Fruit fly (Drosophila melanogaster) Kc167 (cell line): ENCODE data around the gene RpL24-like.

Experiments used
- Myc ChIP-seq: fragments of >200 bp; optimal IDR thresholded peaks from 2 replicates; lab custom pipeline; 2017; ENCODE audit warnings: missing external identifiers
- Sin3A ChIP-seq: fragments of >200 bp; optimal IDR thresholded peaks from 2 replicates; lab custom pipeline; 2018; ENCODE audit warnings: missing external identifiers
- h ChIP-seq: fragments of >200 bp; optimal IDR thresholded peaks from 3 replicates; lab custom pipeline; 2018; ENCODE audit warnings: missing external identifiers
- insv ChIP-seq: fragments of >200 bp; optimal IDR thresholded peaks from 3 replicates; lab custom pipeline; 2018; ENCODE audit warnings: missing external identifiers
- psq ChIP-seq: fragments of >200 bp; optimal IDR thresholded peaks from 2 replicates; lab custom pipeline; 2017; ENCODE audit warnings: missing external identifiers
- ttk ChIP-seq: sonication (Bioruptor generic); optimal IDR thresholded peaks from 2 replicates; lab custom pipeline; 2017; ENCODE audit warnings: missing external identifiers

RpL24-like gene

dm6 chr3R:11407733-11408134 lies 23.6 kb downstream of the RpL24-like start, which contains the start of gene mRpL40:
TSS of gene mRpL40 (plus strand) at chr3R:11407918.
- TF ChIP-seq insv (lab: Kevin White, UChicago): no peak
- TF ChIP-seq h (lab: Kevin White, UChicago): no peak
- no peak for TF ChIP-seq Myc (lab: Kevin White, UChicago)
- no peak for TF ChIP-seq ttk
- TF ChIP-seq psq: no peak
- no peak for TF ChIP-seq Sin3A (lab: Kevin White, UChicago)

DNA sequence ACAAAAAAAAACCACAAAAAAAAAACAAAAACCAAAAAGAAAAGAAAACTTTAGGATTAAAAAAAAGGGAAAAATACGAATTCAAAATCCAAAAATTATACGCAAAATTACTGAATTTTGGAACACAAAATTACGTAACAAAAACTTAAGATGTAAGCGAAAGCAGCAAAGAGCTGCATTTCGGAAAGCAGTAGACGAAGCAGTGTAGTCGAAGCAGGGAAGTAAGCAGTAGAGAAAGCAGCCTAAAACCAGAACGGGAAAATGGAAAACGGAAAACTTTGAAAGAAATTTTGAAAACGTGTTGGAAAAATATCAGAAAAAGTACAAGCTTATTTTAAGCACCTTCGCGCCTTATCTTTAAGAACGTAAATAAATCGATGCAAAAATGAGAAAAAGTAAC lies 28.5 kb downstream of the RpL24-like start:
- TF ChIP-seq h (lab: Kevin White, UChicago): no peak
- no peak for TF ChIP-seq Sin3A (lab: Kevin White, UChicago)
- TF ChIP-seq ttk: no peak
- TF ChIP-seq psq: no peak

DNA sequence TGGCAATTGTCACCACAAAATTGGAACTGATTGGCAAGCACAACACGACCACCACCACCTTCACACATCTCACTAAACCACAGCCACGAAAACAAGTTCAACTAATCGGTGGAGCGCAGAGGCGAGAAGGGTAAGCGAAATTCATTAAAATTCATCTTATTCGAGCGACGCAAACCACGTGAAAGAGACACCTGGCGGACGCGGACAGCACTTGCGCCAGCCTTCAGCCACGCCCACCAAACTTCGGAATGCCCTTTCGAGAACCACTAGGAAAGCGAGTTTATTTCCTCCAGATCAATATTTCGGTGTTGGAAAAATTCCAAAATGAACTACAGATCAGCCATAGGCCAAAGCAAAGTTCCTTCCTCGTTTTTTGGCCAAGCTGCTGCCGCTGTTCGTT lies 35.8 kb downstream of the RpL24-like start:
- TF ChIP-seq Sin3A (lab: Kevin White, UChicago): no peak
- no peak for TF ChIP-seq ttk
- no peak for TF ChIP-seq h (lab: Kevin White, UChicago)
- no peak for TF ChIP-seq Myc (lab: Kevin White, UChicago)
- no peak for TF ChIP-seq psq
- TF ChIP-seq insv (lab: Kevin White, UChicago): no peak

- TF ChIP-seq ttk (no peak), Sin3A (lab: Kevin White, UChicago) (no peak), psq (no peak), insv (lab: Kevin White, UChicago) (no peak), Myc (lab: Kevin White, UChicago) (no peak), h (lab: Kevin White, UChicago) (no peak)
Measured at dm6 chr3R:11393896-11394295, 37.5 kb downstream of the RpL24-like start.

dm6 chr3R:11392805-11393204 lies 38.6 kb downstream of the RpL24-like start:
- TF ChIP-seq insv (lab: Kevin White, UChicago): no peak
- no peak for TF ChIP-seq psq
- TF ChIP-seq Sin3A (lab: Kevin White, UChicago): no peak
- no peak for TF ChIP-seq Myc (lab: Kevin White, UChicago)
- no peak for TF ChIP-seq ttk
- TF ChIP-seq h (lab: Kevin White, UChicago): no peak
